Fruit fly (Drosophila melanogaster) whole organism, embryonic: ENCODE data around the gene Rtca.

ENCODE experiments used
- Aef1 ChIP-seq: fragments of 200-800 bp; sonication (Bioruptor generic); IDR thresholded peaks from 3 replicates; pipeline ENCODE4 v1.3.6; 2022; ENCODE audit warnings: missing biosample characterization, missing genetic modification characterization
- Bteb2 ChIP-seq: fragments of 200-800 bp; sonication (Bioruptor generic); optimal IDR thresholded peaks from 2 replicates; lab custom pipeline; 2016; ENCODE audit warnings: missing biosample characterization, missing genetic modification characterization
- CG10147 ChIP-seq: fragments of 200-800 bp; sonication (Bioruptor generic); optimal IDR thresholded peaks from 2 replicates; lab custom pipeline; 2019; ENCODE audit warnings: missing biosample characterization, mild to moderate bottlenecking, missing genetic modification characterization, moderate library complexity
- CG10321 ChIP-seq: fragments of 200-800 bp; sonication (Bioruptor generic); IDR thresholded peaks from 2 replicates; pipeline ENCODE4 v1.3.6; 2022; ENCODE audit warnings: missing biosample characterization, missing genetic modification characterization
- CG11085 ChIP-seq: fragments of 200-800 bp; sonication (Bioruptor generic); IDR thresholded peaks from 2 replicates; pipeline ENCODE4 v1.3.6; 2022; ENCODE audit warnings: missing biosample characterization, missing genetic modification characterization
- CG11696 ChIP-seq: fragments of 200-800 bp; sonication (Bioruptor generic); IDR thresholded peaks from 2 replicates; pipeline ENCODE4 v1.3.6; 2022; ENCODE audit warnings: missing biosample characterization, missing genetic modification characterization
- CG12155 ChIP-seq: fragments of 200-800 bp; sonication (Bioruptor generic); optimal IDR thresholded peaks from 3 replicates; lab custom pipeline; 2016; ENCODE audit warnings: missing biosample characterization, missing genetic modification characterization
- CG12219 ChIP-seq: fragments of 200-800 bp; sonication (Bioruptor generic); optimal IDR thresholded peaks from 3 replicates; lab custom pipeline; 2018; ENCODE audit warnings: missing biosample characterization, mild to moderate bottlenecking, missing genetic modification characterization
- CG13624 ChIP-seq: fragments of 200-800 bp; sonication (Bioruptor generic); optimal IDR thresholded peaks from 2 replicates; lab custom pipeline; 2016; ENCODE audit warnings: missing biosample characterization, missing genetic modification characterization
- CG15073 ChIP-seq: fragments of 200-800 bp; sonication (Bioruptor generic); optimal IDR thresholded peaks from 2 replicates; lab custom pipeline; 2016; ENCODE audit warnings: missing biosample characterization, missing genetic modification characterization
- CG15514 ChIP-seq: fragments of 200-800 bp; sonication (Bioruptor generic); optimal IDR thresholded peaks from 3 replicates; lab custom pipeline; 2017; ENCODE audit warnings: missing biosample characterization, missing genetic modification characterization, mild to moderate bottlenecking, moderate library complexity, missing genetic modification reagents
- CG17328 ChIP-seq: fragments of 200-800 bp; sonication (Bioruptor generic); IDR thresholded peaks from 2 replicates; pipeline ENCODE4 v1.3.6; 2022; ENCODE audit warnings: missing biosample characterization, missing genetic modification characterization
- CG1792 ChIP-seq: fragments of 200-800 bp; sonication (Bioruptor generic); optimal IDR thresholded peaks from 2 replicates; lab custom pipeline; 2016; ENCODE audit warnings: missing biosample characterization, missing genetic modification characterization
- CG18599 ChIP-seq: fragments of 200-800 bp; sonication (Bioruptor generic); optimal IDR thresholded peaks from 3 replicates; lab custom pipeline; 2017; ENCODE audit warnings: missing biosample characterization, missing genetic modification characterization, mild to moderate bottlenecking, moderate library complexity, missing genetic modification reagents
- CG32767 ChIP-seq: fragments of 200-800 bp; sonication (Bioruptor generic); IDR thresholded peaks from 2 replicates; pipeline ENCODE4 v1.3.6; 2022; ENCODE audit warnings: missing biosample characterization, missing genetic modification characterization
- CG4282 ChIP-seq: fragments of 200-800 bp; sonication (Bioruptor generic); optimal IDR thresholded peaks from 2 replicates; lab custom pipeline; 2016; ENCODE audit warnings: missing biosample characterization, missing genetic modification characterization
- CG4360 ChIP-seq: fragments of 200-800 bp; sonication (Bioruptor generic); IDR thresholded peaks from 2 replicates; pipeline ENCODE4 v1.3.6; 2022; ENCODE audit warnings: missing biosample characterization, missing genetic modification characterization
- CG6854 ChIP-seq: fragments of 200-800 bp; sonication (Bioruptor generic); optimal IDR thresholded peaks from 3 replicates; lab custom pipeline; 2017; ENCODE audit warnings: missing biosample characterization, mild to moderate bottlenecking, missing genetic modification characterization
- CG8089 ChIP-seq: fragments of 200-800 bp; sonication (Bioruptor generic); optimal IDR thresholded peaks from 3 replicates; lab custom pipeline; 2016; ENCODE audit warnings: missing biosample characterization, missing genetic modification characterization
- CrebB ChIP-seq: fragments of 200-800 bp; sonication (Bioruptor generic); optimal IDR thresholded peaks from 3 replicates; lab custom pipeline; 2018; ENCODE audit warnings: missing biosample characterization, mild to moderate bottlenecking, missing genetic modification characterization
- Dek ChIP-seq: fragments of 200-800 bp; sonication (Bioruptor generic); optimal IDR thresholded peaks from 3 replicates; lab custom pipeline; 2019; ENCODE audit warnings: missing biosample characterization, mild to moderate bottlenecking, missing genetic modification characterization, moderate library complexity
- E2f1 ChIP-seq: fragments of 200-800 bp; sonication (Bioruptor generic); IDR thresholded peaks from 2 replicates; pipeline ENCODE4 v1.3.6; 2022; ENCODE audit warnings: missing biosample characterization, missing genetic modification characterization
- Eip74EF ChIP-seq, 2 experiments: fragments of 200-800 bp in 1 of 2; fragments of >200 bp in 1 of 2; sonication (Bioruptor generic) in 1 of 2; optimal IDR thresholded peaks; 2 replicates each; lab custom pipeline; 2017 to 2019; ENCODE audit warnings: missing biosample characterization in 2 of 2, missing genetic modification characterization in 2 of 2, mild to moderate bottlenecking in 1 of 2, moderate library complexity in 1 of 2
- Hand ChIP-seq: fragments of 200-800 bp; sonication (Bioruptor generic); optimal IDR thresholded peaks from 2 replicates; lab custom pipeline; 2017; ENCODE audit warnings: mild to moderate bottlenecking, missing biosample characterization, missing genetic modification reagents, missing genetic modification characterization
- Hmr ChIP-seq: fragments of 200-800 bp; sonication (Bioruptor generic); optimal IDR thresholded peaks from 3 replicates; lab custom pipeline; 2017; ENCODE audit warnings: mild to moderate bottlenecking, missing biosample characterization, missing genetic modification reagents, missing genetic modification characterization
- Hsf ChIP-seq: fragments of 200-800 bp; sonication (Bioruptor generic); optimal IDR thresholded peaks from 3 replicates; lab custom pipeline; 2016; ENCODE audit warnings: missing biosample characterization, missing genetic modification characterization
- Nf-YB ChIP-seq: fragments of 200-800 bp; sonication (Bioruptor generic); optimal IDR thresholded peaks from 3 replicates; lab custom pipeline; 2019; ENCODE audit warnings: missing biosample characterization, mild to moderate bottlenecking, missing genetic modification characterization, moderate library complexity
- Nf-YC ChIP-seq: fragments of 200-800 bp; optimal IDR thresholded peaks from 3 replicates; lab custom pipeline; 2019; ENCODE audit warnings: missing biosample characterization, mild to moderate bottlenecking, missing genetic modification characterization, moderate library complexity
- Optix ChIP-seq: fragments of 200-800 bp; sonication (Bioruptor generic); IDR thresholded peaks from 3 replicates; pipeline ENCODE4 v1.3.6; 2022; ENCODE audit warnings: missing biosample characterization, missing genetic modification characterization
- Pdp1 ChIP-seq, 2 experiments: fragments of 200-800 bp; sonication (Bioruptor generic); optimal IDR thresholded peaks; 3 replicates each; lab custom pipeline; 2016; ENCODE audit warnings: missing biosample characterization in 2 of 2, missing genetic modification characterization in 2 of 2, mild to moderate bottlenecking in 1 of 2, moderate library complexity in 1 of 2
- Sry-δ ChIP-seq: fragments of 200-800 bp; sonication (Bioruptor generic); optimal IDR thresholded peaks from 2 replicates; lab custom pipeline; 2016; ENCODE audit warnings: missing biosample characterization, missing genetic modification characterization
- Usf ChIP-seq: fragments of 200-800 bp; sonication (Bioruptor generic); optimal IDR thresholded peaks from 2 replicates; lab custom pipeline; 2017; ENCODE audit warnings: missing genotype, missing biosample characterization, missing genetic modification characterization
- aop ChIP-seq: fragments of 200-800 bp; sonication (Bioruptor generic); IDR thresholded peaks from 2 replicates; pipeline ENCODE4 v1.3.6; 2022; ENCODE audit warnings: missing biosample characterization, missing genetic modification characterization
- gsb-n ChIP-seq: fragments of 200-800 bp; sonication (Bioruptor generic); optimal IDR thresholded peaks from 3 replicates; lab custom pipeline; 2018; ENCODE audit warnings: missing biosample characterization, mild to moderate bottlenecking, missing genetic modification characterization
- gt ChIP-seq: fragments of 200-800 bp; sonication (Bioruptor generic); IDR thresholded peaks from 2 replicates; pipeline ENCODE4 v1.3.6; 2022; ENCODE audit warnings: missing biosample characterization, missing genetic modification characterization
- hb ChIP-seq: fragments of 200-800 bp; sonication (Bioruptor generic); IDR thresholded peaks from 3 replicates; pipeline ENCODE4 v1.3.6; 2022; ENCODE audit warnings: missing biosample characterization, missing genetic modification characterization; ENCODE audit not compliant: partially characterized antibody
- jing ChIP-seq: fragments of 200-800 bp; sonication (Bioruptor generic); optimal IDR thresholded peaks from 2 replicates; lab custom pipeline; 2018; ENCODE audit warnings: missing biosample characterization, mild to moderate bottlenecking, missing genetic modification characterization
- kah ChIP-seq: fragments of 200-800 bp; sonication (Bioruptor generic); optimal IDR thresholded peaks from 2 replicates; lab custom pipeline; 2018; ENCODE audit warnings: missing biosample characterization, mild to moderate bottlenecking, missing genetic modification characterization
- luna ChIP-seq: fragments of 200-800 bp; sonication (Bioruptor generic); optimal IDR thresholded peaks from 2 replicates; lab custom pipeline; 2016; ENCODE audit warnings: missing biosample characterization, missing genetic modification characterization
- mam ChIP-seq: fragments of 200-800 bp; sonication (Bioruptor generic); optimal IDR thresholded peaks from 3 replicates; lab custom pipeline; 2016; ENCODE audit warnings: missing biosample characterization, missing genetic modification characterization
- nmo ChIP-seq: fragments of 200-800 bp; sonication (Bioruptor generic); optimal IDR thresholded peaks from 2 replicates; lab custom pipeline; 2018; ENCODE audit warnings: missing biosample characterization, mild to moderate bottlenecking, missing genetic modification characterization, moderate library complexity
- pb ChIP-seq: fragments of 200-800 bp; sonication (Bioruptor generic); optimal IDR thresholded peaks from 3 replicates; lab custom pipeline; 2016; ENCODE audit warnings: missing biosample characterization, missing genetic modification characterization
- run ChIP-seq: fragments of 200-800 bp; sonication (Bioruptor generic); optimal IDR thresholded peaks from 3 replicates; lab custom pipeline; 2018; ENCODE audit warnings: missing biosample characterization, mild to moderate bottlenecking, missing genetic modification characterization
- sc ChIP-seq, 3 experiments: fragments of >200 bp in 2 of 3; fragments of 200-800 bp in 1 of 3; sonication (Bioruptor generic) in 1 of 3; optimal IDR thresholded peaks; 2 replicates in 2 of 3; 3 replicates in 1 of 3; lab custom pipeline; 2017; ENCODE audit warnings: mild to moderate bottlenecking in 1 of 3, missing biosample characterization in 1 of 3, missing genetic modification characterization in 1 of 3, missing genetic modification reagents in 1 of 3
- sima ChIP-seq: fragments of 200-800 bp; sonication (Bioruptor generic); optimal IDR thresholded peaks from 2 replicates; lab custom pipeline; 2016; ENCODE audit warnings: missing biosample characterization, missing genetic modification characterization
- sisA ChIP-seq: fragments of 200-800 bp; sonication (Bioruptor generic); IDR thresholded peaks from 2 replicates; pipeline ENCODE4 v1.3.6; 2022; ENCODE audit warnings: missing biosample characterization, missing genetic modification characterization
- sna ChIP-seq: fragments of 200-800 bp; sonication (Bioruptor generic); IDR thresholded peaks from 2 replicates; pipeline ENCODE4 v1.3.6; 2022; ENCODE audit warnings: missing biosample characterization, missing genetic modification characterization; ENCODE audit not compliant: partially characterized antibody
- trh ChIP-seq: fragments of 200-800 bp; sonication (Bioruptor generic); optimal IDR thresholded peaks from 2 replicates; lab custom pipeline; 2016; ENCODE audit warnings: missing biosample characterization, missing genetic modification characterization
- vfl ChIP-seq: fragments of 200-800 bp; sonication (Bioruptor generic); optimal IDR thresholded peaks from 2 replicates; lab custom pipeline; 2016; ENCODE audit warnings: missing biosample characterization, missing genetic modification characterization
- wor ChIP-seq: fragments of 200-800 bp; sonication (Bioruptor generic); IDR thresholded peaks from 2 replicates; pipeline ENCODE4 v1.3.6; 2022; ENCODE audit warnings: missing biosample characterization, missing genetic modification characterization

Gene Rtca

dm6 chrX:2087501-2087900, 15.3 kb downstream of the Rtca start (continued):
- TF ChIP-seq CG10147: no peak
- TF ChIP-seq Nf-YC: no peak
- 0 out of 3 replicates have a peak, but pooled peaks have one; percentile 14 for TF ChIP-seq Aef1 (GFP tag; lab: Robert Waterston, UW)
- peak; percentile 34 to 36 for TF ChIP-seq Pdp1 (GFP tag; optimal IDR thresholded peaks at IDR 0.05; lab: Kevin White, UChicago)
- TF ChIP-seq CrebB (tag; lab: Kevin White, UChicago): no peak
- TF ChIP-seq wor (GFP tag; lab: Robert Waterston, UW): peak; percentile 76
- TF ChIP-seq CG18599 (GFP tag; lab: Kevin White, UChicago): peak; percentile 66
- peak; percentile 67 for TF ChIP-seq Optix
- TF ChIP-seq sima (GFP tag; lab: Kevin White, UChicago): no peak
- TF ChIP-seq Usf (GFP tag; lab: Kevin White, UChicago): no peak
- no peak for TF ChIP-seq CG11085 (GFP tag; lab: Robert Waterston, UW)
- peak; percentile 28 for TF ChIP-seq CG12219 (GFP tag; lab: Kevin White, UChicago)
- peak; percentile 36 for TF ChIP-seq Nf-YB (GFP tag; lab: Kevin White, UChicago)
- no peak for TF ChIP-seq vfl (GFP tag; lab: Kevin White, UChicago)
- TF ChIP-seq aop (GFP tag; lab: Robert Waterston, UW): no peak
- TF ChIP-seq CG17328 (GFP tag; lab: Robert Waterston, UW): peak; percentile 77
- TF ChIP-seq CG15073 (GFP tag; lab: Kevin White, UChicago): no peak
- TF ChIP-seq Sry-δ: no peak
- TF ChIP-seq CG13624 (GFP tag; lab: Kevin White, UChicago): peak; percentile 10
- TF ChIP-seq CG8089 (GFP tag; lab: Kevin White, UChicago): peak; percentile 43
- TF ChIP-seq sisA (GFP tag; lab: Robert Waterston, UW): peak; percentile 65
- TF ChIP-seq CG11696 (GFP tag; lab: Robert Waterston, UW): peak; percentile 87
- peak; percentile 35 for TF ChIP-seq Dek (tag; lab: Kevin White, UChicago)
- TF ChIP-seq CG15514 (GFP tag; lab: Kevin White, UChicago): no peak
- no peak for TF ChIP-seq CG1792 (GFP tag; lab: Kevin White, UChicago)
- TF ChIP-seq Hand (GFP tag; lab: Kevin White, UChicago): no peak
- peak; percentile 48 for TF ChIP-seq Hsf (GFP tag; lab: Kevin White, UChicago)
- TF ChIP-seq Eip74EF (GFP tag; optimal IDR thresholded peaks at IDR 0.05; lab: Kevin White, UChicago): peak in 1 of 2 experiments; percentile 3
- peak; percentile 56 for TF ChIP-seq gsb-n (tag; lab: Kevin White, UChicago)
- no peak for TF ChIP-seq sna
- TF ChIP-seq CG6854 (GFP tag; lab: Kevin White, UChicago): no peak
- no peak for TF ChIP-seq trh (GFP tag; lab: Kevin White, UChicago)
- TF ChIP-seq CG10321 (GFP tag; lab: Robert Waterston, UW): peak; percentile 62
- TF ChIP-seq jing (GFP tag; lab: Kevin White, UChicago): peak; percentile 66
- no peak for TF ChIP-seq sc (optimal IDR thresholded peaks at IDR 0.05; lab: Kevin White, UChicago)
- TF ChIP-seq sc (GFP tag; optimal IDR thresholded peaks at IDR 0.05; lab: Kevin White, UChicago): no peak
- TF ChIP-seq CG4282: no peak
- TF ChIP-seq CG12155 (GFP tag; lab: Kevin White, UChicago): peak; percentile 35
- TF ChIP-seq mam (GFP tag; lab: Kevin White, UChicago): peak; percentile 41
- TF ChIP-seq gt: 0 out of 2 replicates have a peak, but pooled peaks have one; percentile 16
- peak; percentile 53; the same call in 1 of the 2 replicates for TF ChIP-seq CG32767 (GFP tag; lab: Robert Waterston, UW)
- peak; percentile 65 for TF ChIP-seq E2f1
- TF ChIP-seq CG4360 (GFP tag; lab: Robert Waterston, UW): 0 out of 2 replicates have a peak, but pooled peaks have one; percentile 33
- TF ChIP-seq kah (GFP tag; lab: Kevin White, UChicago): peak; percentile 39
- peak; percentile 13 for TF ChIP-seq run (tag; lab: Kevin White, UChicago)
- peak; percentile 18 for TF ChIP-seq Bteb2
- TF ChIP-seq Hmr (GFP tag; lab: Kevin White, UChicago): peak; percentile 54
- TF ChIP-seq nmo (GFP tag; lab: Kevin White, UChicago): peak; percentile 44
- TF ChIP-seq luna (GFP tag; lab: Kevin White, UChicago): no peak
- peak; percentile 58 for TF ChIP-seq pb (GFP tag; lab: Kevin White, UChicago)
- TF ChIP-seq hb (GFP tag; lab: Robert Waterston, UW): no peak
